Worm (Caenorhabditis elegans) whole organism, L1 larva: ENCODE results near the gene F35D2.2.

Experiments used
- C04F5.9 ChIP-seq: sonication (generic microtip); optimal IDR thresholded peaks from 2 replicates; lab custom pipeline; 2016; ENCODE audit warnings: missing genetic modification characterization, missing compliant biosample characterization
- C16A3.4 ChIP-seq: fragments of 150-350 bp; optimal IDR thresholded peaks from 2 replicates; lab custom pipeline; 2014; ENCODE audit warnings: missing biosample characterization, missing genetic modification characterization
- C34B4.2 ChIP-seq: sonication (generic microtip); optimal IDR thresholded peaks from 2 replicates; lab custom pipeline; 2017; ENCODE audit warnings: mild to moderate bottlenecking, missing genetic modification characterization, missing compliant biosample characterization
- Y116A8C.19 ChIP-seq: sonication (generic microtip); optimal IDR thresholded peaks from 2 replicates; lab custom pipeline; 2016; ENCODE audit warnings: missing compliant biosample characterization, missing genetic modification characterization, borderline replicate concordance
- aha-1 ChIP-seq: fragments of 150-350 bp; optimal IDR thresholded peaks from 2 replicates; lab custom pipeline; 2014; ENCODE audit warnings: missing biosample characterization, missing genetic modification characterization
- alr-1 ChIP-seq: fragments of 200-800 bp; sonication (Bioruptor generic); optimal IDR thresholded peaks from 2 replicates; lab custom pipeline; 2018; ENCODE audit warnings: borderline replicate concordance, mild to moderate bottlenecking, missing genetic modification characterization, missing compliant biosample characterization
- blmp-1 ChIP-seq: fragments of 150-350 bp; optimal IDR thresholded peaks from 2 replicates; lab custom pipeline; 2014; ENCODE audit warnings: missing biosample characterization, missing genetic modification characterization
- ceh-63 ChIP-seq: fragments of 200-800 bp; sonication (Bioruptor generic); optimal IDR thresholded peaks from 2 replicates; lab custom pipeline; 2018; ENCODE audit warnings: mild to moderate bottlenecking, missing genetic modification characterization, missing compliant biosample characterization
- ceh-82 ChIP-seq, 3 experiments: fragments of 150-350 bp in 1 of 3; sonication (generic microtip) in 2 of 3; optimal IDR thresholded peaks; 2 replicates each; lab custom pipeline; 2014 to 2017; ENCODE audit warnings: missing biosample characterization in 3 of 3, missing genetic modification characterization in 3 of 3
- ceh-90 ChIP-seq: sonication (generic microtip); optimal IDR thresholded peaks from 2 replicates; lab custom pipeline; 2016; ENCODE audit warnings: missing genetic modification characterization, missing compliant biosample characterization
- ces-1 ChIP-seq: fragments of 150-350 bp; optimal IDR thresholded peaks from 2 replicates; lab custom pipeline; 2014; ENCODE audit warnings: missing biosample characterization, missing genetic modification reagents, missing genetic modification characterization
- dsc-1 ChIP-seq: sonication (generic microtip); optimal IDR thresholded peaks from 2 replicates; lab custom pipeline; 2016; ENCODE audit warnings: mild to moderate bottlenecking, missing genetic modification characterization, missing compliant biosample characterization
- efl-3 ChIP-seq: fragments of 200-800 bp; sonication (Bioruptor generic); optimal IDR thresholded peaks from 2 replicates; lab custom pipeline; 2018; ENCODE audit warnings: mild to moderate bottlenecking, missing genetic modification characterization, missing compliant biosample characterization
- egl-27 ChIP-seq, 2 experiments: fragments of 150-350 bp in 1 of 2; sonication (generic microtip); optimal IDR thresholded peaks; 3 replicates each; lab custom pipeline; 2017 to 2018; ENCODE audit warnings: missing biosample characterization in 2 of 2, missing genetic modification characterization in 2 of 2, missing genetic modification reagents in 2 of 2
- elt-2 ChIP-seq: sonication (generic microtip); optimal IDR thresholded peaks from 2 replicates; lab custom pipeline; 2016; ENCODE audit warnings: missing genetic modification characterization, mild to moderate bottlenecking, inconsistent platforms, missing compliant biosample characterization, missing genetic modification reagents
- ets-5 ChIP-seq: fragments of 200-800 bp; sonication (Bioruptor generic); IDR thresholded peaks from 2 replicates; pipeline ENCODE4 v1.3.6; 2022; ENCODE audit warnings: missing genetic modification characterization, missing compliant biosample characterization
- fkh-10 ChIP-seq: sonication (generic microtip); optimal IDR thresholded peaks from 2 replicates; lab custom pipeline; 2017; ENCODE audit warnings: missing biosample characterization, missing genetic modification reagents, missing genetic modification characterization
- fkh-4 ChIP-seq: sonication (generic microtip); optimal IDR thresholded peaks from 2 replicates; lab custom pipeline; 2016; ENCODE audit warnings: missing compliant biosample characterization, missing genetic modification characterization, borderline replicate concordance
- grh-1 ChIP-seq: fragments of 200-800 bp; sonication (Bioruptor generic); IDR thresholded peaks from 2 replicates; pipeline ENCODE4 v1.3.6; 2022; ENCODE audit warnings: missing genetic modification reagents, missing genetic modification characterization, missing compliant biosample characterization
- hlh-17 ChIP-seq: fragments of 200-800 bp; sonication (Bioruptor generic); optimal IDR thresholded peaks from 2 replicates; lab custom pipeline; 2018; ENCODE audit warnings: missing genetic modification characterization, mild to moderate bottlenecking, missing compliant biosample characterization, moderate library complexity, borderline replicate concordance
- isw-1 ChIP-seq: fragments of 200-800 bp; sonication (Bioruptor generic); IDR thresholded peaks from 2 replicates; pipeline ENCODE4 v1.3.6; 2022; ENCODE audit warnings: missing genetic modification characterization, missing compliant biosample characterization
- jun-1 ChIP-seq: fragments of 150-350 bp; optimal IDR thresholded peaks from 2 replicates; lab custom pipeline; 2014; ENCODE audit warnings: missing biosample characterization, missing genetic modification reagents, missing genetic modification characterization
- lin-15B ChIP-seq: fragments of 150-350 bp; sonication (generic microtip); optimal IDR thresholded peaks from 3 replicates; lab custom pipeline; 2014; ENCODE audit warnings: missing biosample characterization, missing genetic modification characterization
- lin-39 ChIP-seq: fragments of 150-350 bp; optimal IDR thresholded peaks from 2 replicates; lab custom pipeline; 2014; ENCODE audit warnings: missing biosample characterization, missing genetic modification reagents, missing genetic modification characterization
- lir-3 ChIP-seq: sonication (generic microtip); optimal IDR thresholded peaks from 2 replicates; lab custom pipeline; 2016; ENCODE audit warnings: mild to moderate bottlenecking, missing genetic modification characterization, moderate library complexity, missing compliant biosample characterization; ENCODE audit not compliant: poor library complexity
- lsy-2 ChIP-seq, 2 experiments: fragments of 150-350 bp; optimal IDR thresholded peaks; 2 replicates each; lab custom pipeline; 2014; ENCODE audit warnings: missing biosample characterization in 2 of 2, missing genetic modification characterization in 2 of 2
- mab-9 ChIP-seq: fragments of 200-800 bp; sonication (Bioruptor generic); IDR thresholded peaks from 2 replicates; pipeline ENCODE4 v1.3.6; 2022; ENCODE audit warnings: missing genetic modification reagents, missing genetic modification characterization, missing compliant biosample characterization
- mdl-1 ChIP-seq, 2 experiments: fragments of 150-350 bp; optimal IDR thresholded peaks; 2 replicates each; lab custom pipeline; 2014 to 2017; ENCODE audit warnings: missing biosample characterization in 2 of 2, missing genetic modification characterization in 2 of 2, inconsistent platforms in 1 of 2
- mef-2 ChIP-seq: fragments of 150-350 bp; optimal IDR thresholded peaks from 2 replicates; lab custom pipeline; 2014; ENCODE audit warnings: missing biosample characterization, missing genetic modification characterization
- mep-1 ChIP-seq: fragments of 150-350 bp; optimal IDR thresholded peaks from 2 replicates; lab custom pipeline; 2014; ENCODE audit warnings: missing biosample characterization, missing genetic modification characterization
- nhr-12 ChIP-seq: sonication (generic microtip); optimal IDR thresholded peaks from 2 replicates; lab custom pipeline; 2017; ENCODE audit warnings: missing biosample characterization, missing genetic modification characterization
- nhr-20 ChIP-seq: sonication (generic microtip); optimal IDR thresholded peaks from 2 replicates; lab custom pipeline; 2016; ENCODE audit warnings: mild to moderate bottlenecking, missing genetic modification characterization, missing compliant biosample characterization
- nhr-47 ChIP-seq: sonication (generic microtip); optimal IDR thresholded peaks from 2 replicates; lab custom pipeline; 2016; ENCODE audit warnings: mild to moderate bottlenecking, missing genetic modification characterization, moderate library complexity, missing compliant biosample characterization
- nhr-71 ChIP-seq: sonication (generic microtip); optimal IDR thresholded peaks from 2 replicates; lab custom pipeline; 2016; ENCODE audit warnings: mild to moderate bottlenecking, missing genetic modification characterization, moderate library complexity, missing compliant biosample characterization
- nhr-76 ChIP-seq: sonication (generic microtip); optimal IDR thresholded peaks from 2 replicates; lab custom pipeline; 2017; ENCODE audit warnings: missing biosample characterization, missing genetic modification characterization
- nhr-84 ChIP-seq: sonication (generic microtip); optimal IDR thresholded peaks from 2 replicates; lab custom pipeline; 2017; ENCODE audit warnings: missing biosample characterization, missing genetic modification characterization
- pag-3 ChIP-seq: sonication (generic microtip); optimal IDR thresholded peaks from 2 replicates; lab custom pipeline; 2017; ENCODE audit warnings: missing genetic modification characterization, mild to moderate bottlenecking, missing compliant biosample characterization, antibody characterized with exemption, borderline replicate concordance; ENCODE audit not compliant: insufficient read depth
- pqm-1 ChIP-seq: sonication (generic microtip); optimal IDR thresholded peaks from 3 replicates; lab custom pipeline; 2017; ENCODE audit warnings: missing biosample characterization, missing genetic modification characterization
- rnt-1 ChIP-seq: sonication (generic microtip); optimal IDR thresholded peaks from 2 replicates; lab custom pipeline; 2016; ENCODE audit warnings: mild to moderate bottlenecking, missing genetic modification characterization, moderate library complexity, missing compliant biosample characterization
- skn-1 ChIP-seq: fragments of 150-350 bp; optimal IDR thresholded peaks from 2 replicates; lab custom pipeline; 2014; ENCODE audit warnings: missing biosample characterization, missing genetic modification characterization
- snpc-4 ChIP-seq: fragments of 150-350 bp; optimal IDR thresholded peaks from 2 replicates; lab custom pipeline; 2014; ENCODE audit warnings: missing biosample characterization, missing genetic modification characterization
- sox-4 ChIP-seq: sonication (generic microtip); optimal IDR thresholded peaks from 2 replicates; lab custom pipeline; 2016; ENCODE audit warnings: missing genetic modification characterization, missing compliant biosample characterization
- sptf-1 ChIP-seq: fragments of 150-350 bp; optimal IDR thresholded peaks from 2 replicates; lab custom pipeline; 2014; ENCODE audit warnings: missing biosample characterization, missing genetic modification characterization
- sup-37 ChIP-seq: fragments of 200-800 bp; sonication (Bioruptor generic); optimal IDR thresholded peaks from 2 replicates; lab custom pipeline; 2018; ENCODE audit warnings: mild to moderate bottlenecking, missing genetic modification characterization, missing compliant biosample characterization
- swsn-7 ChIP-seq: sonication (generic microtip); optimal IDR thresholded peaks from 2 replicates; lab custom pipeline; 2016; ENCODE audit warnings: missing genetic modification characterization, missing compliant biosample characterization
- tlp-1 ChIP-seq: fragments of 150-350 bp; optimal IDR thresholded peaks from 2 replicates; lab custom pipeline; 2014; ENCODE audit warnings: missing biosample characterization, missing genetic modification characterization
- unc-130 ChIP-seq: fragments of 150-350 bp; optimal IDR thresholded peaks from 2 replicates; lab custom pipeline; 2017; ENCODE audit warnings: missing biosample characterization, missing genetic modification characterization, inconsistent platforms
- unc-98 ChIP-seq: fragments of 200-800 bp; sonication (Bioruptor generic); IDR thresholded peaks from 2 replicates; pipeline ENCODE4 v1.3.6; 2022; ENCODE audit warnings: missing genetic modification characterization, missing compliant biosample characterization
- vab-15 ChIP-seq: sonication (generic microtip); optimal IDR thresholded peaks from 2 replicates; lab custom pipeline; 2017; ENCODE audit warnings: missing genotype, mild to moderate bottlenecking, missing genetic modification characterization, missing compliant biosample characterization
- xbp-1 ChIP-seq: sonication (generic microtip); optimal IDR thresholded peaks from 2 replicates; lab custom pipeline; 2016; ENCODE audit warnings: missing genetic modification characterization, missing compliant biosample characterization
- zag-1 ChIP-seq: fragments of 150-350 bp; optimal IDR thresholded peaks from 2 replicates; lab custom pipeline; 2014; ENCODE audit warnings: missing biosample characterization, missing genetic modification characterization
- ztf-4 ChIP-seq: fragments of 150-350 bp; optimal IDR thresholded peaks from 2 replicates; lab custom pipeline; 2014; ENCODE audit warnings: missing biosample characterization, missing genetic modification characterization

The F35D2.2 gene

DNA sequence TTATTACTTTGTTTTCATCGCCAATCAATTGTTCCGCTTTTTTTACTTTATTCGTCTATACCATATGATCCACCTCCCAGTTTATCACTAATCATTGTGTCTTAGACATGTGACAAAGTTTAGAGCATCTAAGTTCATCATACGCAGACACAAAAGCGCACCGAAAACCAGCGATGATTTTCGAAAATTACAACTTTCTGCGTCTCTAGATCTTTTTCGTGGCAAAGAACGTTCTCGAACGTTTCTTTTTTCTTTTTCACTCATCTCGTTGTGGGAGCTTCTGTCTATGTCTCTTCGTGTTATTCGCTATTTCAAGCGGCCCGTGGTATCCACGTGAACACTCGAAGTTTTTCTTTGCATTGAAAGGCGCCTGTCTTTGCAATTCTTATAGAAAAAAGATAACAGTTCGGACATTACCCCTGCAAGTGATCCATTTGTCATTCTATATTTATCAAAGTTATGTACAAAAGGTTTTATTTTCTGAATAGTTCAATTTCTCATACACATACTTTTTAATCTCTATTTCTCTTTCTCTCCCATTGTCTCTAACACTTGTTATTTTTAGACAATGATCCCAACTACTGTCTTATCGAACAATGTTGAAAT is 45.1 kb upstream of the F35D2.2 start, which contains the start of gene ZK1290.5:
ZK1290.5 (plus strand) TSS at position 566 of the 606 bp plus-strand sequence.
- peak; percentile 76 for TF ChIP-seq xbp-1 (tag; lab: Kevin White, UChicago)
- TF ChIP-seq sup-37 (GFP tag; lab: Kevin White, UChicago): no peak
- TF ChIP-seq nhr-12 (tag; lab: Kevin White, UChicago): no peak
- no peak for TF ChIP-seq aha-1 (tag; lab: Kevin White, UChicago)
- TF ChIP-seq skn-1 (tag; lab: Kevin White, UChicago): peak; percentile 83
- TF ChIP-seq dsc-1 (tag; lab: Kevin White, UChicago): peak; percentile 75
- TF ChIP-seq swsn-7 (tag; lab: Kevin White, UChicago): peak; percentile 85
- no peak for TF ChIP-seq nhr-76 (tag; lab: Kevin White, UChicago)
- peak; percentile 33 for TF ChIP-seq snpc-4 (tag; lab: Kevin White, UChicago)
- TF ChIP-seq sptf-1 (tag; lab: Kevin White, UChicago): no peak
- no peak for TF ChIP-seq Y116A8C.19
- TF ChIP-seq mab-9 (GFP tag; lab: Robert Waterston, UW): peak; percentile 15; the same call in 1 of the 2 replicates
- peak; percentile 75 for TF ChIP-seq rnt-1 (tag; lab: Kevin White, UChicago)
- no peak for TF ChIP-seq ceh-63 (GFP tag; lab: Kevin White, UChicago)
- peak; percentile 86 for TF ChIP-seq nhr-47
- no peak for TF ChIP-seq vab-15 (tag; lab: Kevin White, UChicago)
- TF ChIP-seq C16A3.4: peak; percentile 61
- peak; percentile 80 to 83 for TF ChIP-seq lsy-2 (tag; optimal IDR thresholded peaks at IDR 0.05; lab: Kevin White, UChicago)
- no peak for TF ChIP-seq nhr-84 (tag; lab: Kevin White, UChicago)
- TF ChIP-seq pag-3 (tag; lab: Kevin White, UChicago): no peak
- peak; percentile 9 for TF ChIP-seq fkh-10
- TF ChIP-seq mef-2: no peak
- peak; percentile 77 for TF ChIP-seq grh-1 (GFP tag; lab: Robert Waterston, UW)
- no peak for TF ChIP-seq ets-5 (GFP tag; lab: Robert Waterston, UW)
- TF ChIP-seq sox-4: no peak
- TF ChIP-seq fkh-4 (tag; lab: Kevin White, UChicago): no peak
- peak; percentile 60 for TF ChIP-seq lir-3 (tag; lab: Kevin White, UChicago)
- no peak for TF ChIP-seq tlp-1 (tag; lab: Kevin White, UChicago)
- TF ChIP-seq isw-1: peak; percentile 20; the same call in 1 of the 2 replicates
- TF ChIP-seq mep-1 (tag; lab: Kevin White, UChicago): peak; percentile 87
- TF ChIP-seq pqm-1: no peak
- TF ChIP-seq blmp-1 (tag; lab: Kevin White, UChicago): peak; percentile 84
- TF ChIP-seq alr-1: no peak
- TF ChIP-seq elt-2: peak; percentile 89
- no peak for TF ChIP-seq C34B4.2 (tag; lab: Kevin White, UChicago)
- TF ChIP-seq hlh-17 (GFP tag; lab: Kevin White, UChicago): no peak
- TF ChIP-seq nhr-20: peak; percentile 97
- no peak for TF ChIP-seq lin-15B (tag; lab: Kevin White, UChicago)
- peak in 2 of 3 experiments; percentile 25 to 63 for TF ChIP-seq ceh-82 (tag; optimal IDR thresholded peaks at IDR 0.05; lab: Kevin White, UChicago)
- peak; percentile 62 for TF ChIP-seq jun-1 (tag; lab: Kevin White, UChicago)
- no peak for TF ChIP-seq egl-27 (tag; optimal IDR thresholded peaks at IDR 0.05; lab: Kevin White, UChicago)
- no peak for TF ChIP-seq ceh-90 (tag; lab: Kevin White, UChicago)
- no peak for TF ChIP-seq zag-1 (tag; lab: Kevin White, UChicago)
- TF ChIP-seq unc-98 (GFP tag; lab: Robert Waterston, UW): peak; percentile 47; the same call in 1 of the 2 replicates
- peak; percentile 60 for TF ChIP-seq lin-39 (tag; lab: Kevin White, UChicago)
- TF ChIP-seq C04F5.9 (tag; lab: Kevin White, UChicago): no peak
- TF ChIP-seq mdl-1 (tag; optimal IDR thresholded peaks at IDR 0.05; lab: Kevin White, UChicago): peak in 1 of 2 experiments; percentile 95
- no peak for TF ChIP-seq efl-3 (GFP tag; lab: Kevin White, UChicago)
- TF ChIP-seq nhr-71 (tag; lab: Kevin White, UChicago): peak; percentile 98
- no peak for TF ChIP-seq ces-1 (GFP tag; lab: Kevin White, UChicago)
- peak; percentile 82 for TF ChIP-seq unc-130 (tag; lab: Kevin White, UChicago)
- TF ChIP-seq ztf-4 (tag; lab: Kevin White, UChicago): peak; percentile 77
